Worm (Caenorhabditis elegans) whole organism, early embryonic: ENCODE data around the gene gtf-2H5.

Experiments
- B0310.2 ChIP-seq: sonication (generic microtip); optimal IDR thresholded peaks from 2 replicates; lab custom pipeline; 2016; ENCODE audit warnings: mild to moderate bottlenecking, missing genetic modification characterization, missing compliant biosample characterization
- F13C5.2 ChIP-seq: sonication (generic microtip); optimal IDR thresholded peaks from 2 replicates; lab custom pipeline; 2017; ENCODE audit warnings: mild to moderate bottlenecking, missing genetic modification characterization, inconsistent platforms, missing compliant biosample characterization
- aly-1 ChIP-seq: sonication (generic microtip); optimal IDR thresholded peaks from 2 replicates; lab custom pipeline; 2016; ENCODE audit warnings: missing genetic modification characterization, missing compliant biosample characterization
- ama-1 ChIP-seq: fragments of 150-350 bp; optimal IDR thresholded peaks from 2 replicates; lab custom pipeline; 2014
- ceh-13 ChIP-seq: fragments of 200-800 bp; sonication (Bioruptor generic); optimal IDR thresholded peaks from 2 replicates; lab custom pipeline; 2018; ENCODE audit warnings: mild to moderate bottlenecking, missing genetic modification characterization, missing compliant biosample characterization
- ceh-36 ChIP-seq: sonication (generic microtip); optimal IDR thresholded peaks from 2 replicates; lab custom pipeline; 2016; ENCODE audit warnings: missing genetic modification characterization, inconsistent platforms, missing compliant biosample characterization
- ets-7 ChIP-seq: sonication (generic microtip); optimal IDR thresholded peaks from 2 replicates; lab custom pipeline; 2016; ENCODE audit warnings: missing genotype, missing genetic modification characterization, missing compliant biosample characterization
- flt-1 ChIP-seq: fragments of 200-800 bp; sonication (Bioruptor generic); IDR thresholded peaks from 2 replicates; pipeline ENCODE4 v1.3.6; 2022; ENCODE audit warnings: missing genetic modification characterization, missing compliant biosample characterization
- hmbx-1 ChIP-seq: sonication (generic microtip); optimal IDR thresholded peaks from 2 replicates; lab custom pipeline; 2016; ENCODE audit warnings: mild to moderate bottlenecking, missing genetic modification characterization, missing compliant biosample characterization
- hmg-4 ChIP-seq: fragments of 200-800 bp; sonication (Bioruptor generic); optimal IDR thresholded peaks from 2 replicates; lab custom pipeline; 2018; ENCODE audit warnings: mild to moderate bottlenecking, missing genetic modification characterization, missing compliant biosample characterization
- hnd-1 ChIP-seq: sonication (generic microtip); optimal IDR thresholded peaks from 2 replicates; lab custom pipeline; 2016; ENCODE audit warnings: missing genetic modification characterization, missing compliant biosample characterization
- pes-1 ChIP-seq: fragments of 200-800 bp; sonication (Bioruptor generic); IDR thresholded peaks from 2 replicates; pipeline ENCODE4 v1.3.6; 2022; ENCODE audit warnings: missing genetic modification reagents, missing genetic modification characterization, missing compliant biosample characterization
- scrt-1 ChIP-seq: fragments of 200-800 bp; sonication (Bioruptor generic); IDR thresholded peaks from 2 replicates; pipeline ENCODE4 v1.3.6; 2022; ENCODE audit warnings: missing genetic modification characterization, missing compliant biosample characterization
- sea-1 ChIP-seq: fragments of 200-800 bp; sonication (Bioruptor generic); conservative IDR thresholded peaks from 2 replicates; pipeline ENCODE4 v1.3.6; 2022; ENCODE audit warnings: missing genetic modification characterization, missing compliant biosample characterization
- tbx-11 ChIP-seq: fragments of 200-800 bp; sonication (Bioruptor generic); IDR thresholded peaks from 2 replicates; pipeline ENCODE4 v1.3.6; 2022; ENCODE audit warnings: missing genetic modification characterization, missing compliant biosample characterization
- tbx-37 ChIP-seq: fragments of 200-800 bp; sonication (Bioruptor generic); conservative IDR thresholded peaks from 2 replicates; pipeline ENCODE4 v1.3.6; 2022; ENCODE audit warnings: missing genetic modification reagents, missing genetic modification characterization, missing compliant biosample characterization
- tra-4 ChIP-seq: sonication (generic microtip); optimal IDR thresholded peaks from 2 replicates; lab custom pipeline; 2017; ENCODE audit warnings: missing genetic modification characterization, missing compliant biosample characterization

Gene gtf-2H5

ce11 chrIII:549231-549630, 28.1 kb downstream of the gtf-2H5 start:
- TF ChIP-seq hnd-1 (tag; lab: Kevin White, UChicago): no peak

ce11 chrIII:547709-548108, 29.7 kb downstream of the gtf-2H5 start:
- no peak for TF ChIP-seq hmbx-1 (tag; lab: Kevin White, UChicago)
- no peak for TF ChIP-seq hmg-4 (GFP tag; lab: Kevin White, UChicago)
- TF ChIP-seq sea-1 (GFP tag; lab: Robert Waterston, UW): no peak
- no peak for TF ChIP-seq tbx-11 (GFP tag; lab: Robert Waterston, UW)
- no peak for TF ChIP-seq ets-7
- no peak for TF ChIP-seq B0310.2 (tag; lab: Kevin White, UChicago)
- TF ChIP-seq ceh-13 (GFP tag; lab: Kevin White, UChicago): no peak
- TF ChIP-seq scrt-1 (GFP tag; lab: Robert Waterston, UW): no peak
- TF ChIP-seq ama-1 (lab: Kevin White, UChicago): no peak

DNA sequence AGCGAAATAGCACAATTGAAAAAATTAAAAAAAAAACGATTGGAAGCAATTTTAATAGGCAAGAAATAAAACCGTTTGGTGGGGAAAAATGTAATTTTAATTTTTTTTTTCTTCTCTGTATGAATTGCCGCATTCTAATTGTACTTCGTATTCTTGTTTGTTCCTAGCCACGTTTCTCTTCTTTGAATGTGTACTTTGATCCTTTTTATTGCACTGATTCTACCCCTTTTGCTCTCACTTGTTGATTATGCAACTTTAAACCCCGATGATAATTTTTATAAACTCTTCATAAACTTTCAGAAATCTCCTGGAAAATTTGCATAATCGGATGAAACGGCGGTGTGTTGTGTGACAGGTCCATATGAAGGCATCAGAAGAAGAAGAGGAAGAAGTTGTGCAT, 35.6 kb downstream of the gtf-2H5 start, which contains the start of gene T22F7.1:
T22F7.1 (plus strand) TSS at position 301 of the 400 bp plus-strand sequence.
- no peak for TF ChIP-seq hnd-1 (tag; lab: Kevin White, UChicago)
- TF ChIP-seq ceh-36: no peak
- no peak for TF ChIP-seq B0310.2 (tag; lab: Kevin White, UChicago)
- no peak for TF ChIP-seq flt-1 (GFP tag; lab: Robert Waterston, UW)
- no peak for TF ChIP-seq sea-1 (GFP tag; lab: Robert Waterston, UW)
- TF ChIP-seq aly-1 (tag; lab: Kevin White, UChicago): no peak
- TF ChIP-seq hmg-4 (GFP tag; lab: Kevin White, UChicago): no peak
- TF ChIP-seq ceh-13 (GFP tag; lab: Kevin White, UChicago): no peak
- TF ChIP-seq hmbx-1 (tag; lab: Kevin White, UChicago): no peak

ce11 chrIII:537054-537453, 40.3 kb downstream of the gtf-2H5 start:
- TF ChIP-seq aly-1 (tag; lab: Kevin White, UChicago) (no peak), B0310.2 (tag; lab: Kevin White, UChicago) (no peak), ets-7 (no peak), ama-1 (lab: Kevin White, UChicago) (no peak), ceh-36 (no peak), hmbx-1 (tag; lab: Kevin White, UChicago) (no peak), F13C5.2 (tag; lab: Kevin White, UChicago) (no peak), hnd-1 (tag; lab: Kevin White, UChicago) (no peak), hmg-4 (GFP tag; lab: Kevin White, UChicago) (no peak), pes-1 (GFP tag; lab: Robert Waterston, UW) (no peak)

ce11 chrIII:535266-536107, 41.9 kb downstream of the gtf-2H5 start:
- peak; percentile 71 for TF ChIP-seq hmg-4 (GFP tag; lab: Kevin White, UChicago)
- TF ChIP-seq pes-1 (GFP tag; lab: Robert Waterston, UW): peak; percentile 89
- TF ChIP-seq ets-7: peak; percentile 27
- no peak for TF ChIP-seq ama-1 (lab: Kevin White, UChicago)
- peak; percentile 89 for TF ChIP-seq flt-1 (GFP tag; lab: Robert Waterston, UW)
- peak; percentile 56 for TF ChIP-seq B0310.2 (tag; lab: Kevin White, UChicago)
- TF ChIP-seq aly-1 (tag; lab: Kevin White, UChicago): no peak
- peak; percentile 55 for TF ChIP-seq hnd-1 (tag; lab: Kevin White, UChicago)
- peak; percentile 77 for TF ChIP-seq ceh-36
- TF ChIP-seq hmbx-1 (tag; lab: Kevin White, UChicago): no peak
- peak; percentile 76; the same call in 1 of the 2 replicates for TF ChIP-seq sea-1 (GFP tag; lab: Robert Waterston, UW)
- peak; percentile 79 for TF ChIP-seq tbx-37 (GFP tag; lab: Robert Waterston, UW)
- TF ChIP-seq ceh-13 (GFP tag; lab: Kevin White, UChicago): peak; percentile 68
- TF ChIP-seq F13C5.2 (tag; lab: Kevin White, UChicago): peak; percentile 83
- peak; percentile 83 for TF ChIP-seq tbx-11 (GFP tag; lab: Robert Waterston, UW)
- peak; percentile 84 for TF ChIP-seq scrt-1 (GFP tag; lab: Robert Waterston, UW)
- TF ChIP-seq tra-4 (tag; lab: Kevin White, UChicago): peak; percentile 17

DNA sequence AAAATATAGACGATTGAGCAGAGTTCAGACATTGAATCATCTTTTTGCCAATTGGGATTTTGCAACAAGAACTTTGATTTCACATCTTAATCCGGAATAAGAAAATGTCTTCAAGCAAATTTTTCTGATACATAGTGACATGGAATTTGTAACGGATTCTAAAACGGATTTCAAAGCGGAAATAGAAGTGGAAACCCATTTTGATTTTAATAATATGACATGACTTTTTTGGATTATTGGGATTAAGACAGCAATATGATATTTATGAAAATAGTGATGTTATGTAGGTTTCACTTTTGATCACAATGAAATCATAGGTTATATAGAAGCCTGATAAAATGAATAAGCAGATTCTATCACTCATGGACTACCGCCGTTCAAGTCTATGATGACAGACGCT, 45.2 kb downstream of the gtf-2H5 start:
- no peak for TF ChIP-seq hmg-4 (GFP tag; lab: Kevin White, UChicago)
- TF ChIP-seq tra-4 (tag; lab: Kevin White, UChicago): no peak
- TF ChIP-seq ceh-36: no peak
- TF ChIP-seq sea-1 (GFP tag; lab: Robert Waterston, UW): no peak
- no peak for TF ChIP-seq F13C5.2 (tag; lab: Kevin White, UChicago)
- TF ChIP-seq B0310.2 (tag; lab: Kevin White, UChicago): no peak
- no peak for TF ChIP-seq tbx-11 (GFP tag; lab: Robert Waterston, UW)
- TF ChIP-seq tbx-37 (GFP tag; lab: Robert Waterston, UW): no peak
- no peak for TF ChIP-seq scrt-1 (GFP tag; lab: Robert Waterston, UW)
- TF ChIP-seq flt-1 (GFP tag; lab: Robert Waterston, UW): no peak
- TF ChIP-seq ceh-13 (GFP tag; lab: Kevin White, UChicago): no peak
- no peak for TF ChIP-seq ama-1 (lab: Kevin White, UChicago)
- no peak for TF ChIP-seq pes-1 (GFP tag; lab: Robert Waterston, UW)
- TF ChIP-seq aly-1 (tag; lab: Kevin White, UChicago): no peak
- TF ChIP-seq ets-7: no peak
- no peak for TF ChIP-seq hnd-1 (tag; lab: Kevin White, UChicago)
- no peak for TF ChIP-seq hmbx-1 (tag; lab: Kevin White, UChicago)

DNA sequence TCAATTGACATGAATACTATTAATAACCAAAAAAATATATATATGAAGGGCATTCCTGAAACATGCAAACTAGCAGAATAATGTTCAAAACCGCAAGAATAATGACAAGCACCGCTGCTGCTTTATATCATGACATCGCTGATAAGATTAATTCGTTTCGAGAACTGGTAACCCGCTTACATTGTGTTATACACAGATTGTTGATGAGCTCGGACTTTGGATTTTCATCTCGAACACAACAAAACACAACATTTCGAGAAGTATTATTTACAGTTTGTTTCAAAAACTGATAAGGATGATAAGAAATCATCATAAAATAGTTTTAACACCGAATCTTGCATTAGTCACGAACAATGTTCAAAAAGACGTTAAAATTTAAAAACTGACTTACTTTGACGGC, 46.5 kb downstream of the gtf-2H5 start:
- TF ChIP-seq pes-1 (GFP tag; lab: Robert Waterston, UW) (no peak), tra-4 (tag; lab: Kevin White, UChicago) (no peak)
